Fruit fly (Drosophila melanogaster) whole organism, prepupa: ENCODE data around the gene Gpdh1.

Experiments
- Blimp-1 ChIP-seq: fragments of 200-800 bp; sonication (Bioruptor generic); optimal IDR thresholded peaks from 3 replicates; lab custom pipeline; 2017; ENCODE audit warnings: missing biosample characterization, missing genetic modification characterization, mild to moderate bottlenecking, moderate library complexity, missing genetic modification reagents
- CG10631 ChIP-seq: fragments of 200-800 bp; sonication (Bioruptor generic); optimal IDR thresholded peaks from 2 replicates; lab custom pipeline; 2016; ENCODE audit warnings: missing biosample characterization, missing genetic modification characterization
- CG10669 ChIP-seq: fragments of 200-800 bp; sonication (Bioruptor generic); optimal IDR thresholded peaks from 3 replicates; lab custom pipeline; 2018; ENCODE audit warnings: missing biosample characterization, mild to moderate bottlenecking, missing genetic modification characterization, moderate library complexity
- CG11762 ChIP-seq: fragments of 200-800 bp; sonication (Bioruptor generic); optimal IDR thresholded peaks from 3 replicates; lab custom pipeline; 2016; ENCODE audit warnings: missing biosample characterization, missing genetic modification characterization; ENCODE audit not compliant: insufficient read depth
- CG11902 ChIP-seq: fragments of 200-800 bp; sonication (Bioruptor generic); optimal IDR thresholded peaks from 3 replicates; lab custom pipeline; 2016; ENCODE audit warnings: missing biosample characterization, missing genetic modification characterization
- CG15336 ChIP-seq: fragments of 200-800 bp; sonication (Bioruptor generic); IDR thresholded peaks from 2 replicates; pipeline ENCODE4 v1.3.6; 2022; ENCODE audit warnings: missing biosample characterization, missing genetic modification characterization
- CG16779 ChIP-seq: fragments of 200-800 bp; sonication (Bioruptor generic); optimal IDR thresholded peaks from 3 replicates; lab custom pipeline; 2017; ENCODE audit warnings: missing biosample characterization, mild to moderate bottlenecking, missing genetic modification characterization
- CG3032 ChIP-seq: fragments of 200-800 bp; optimal IDR thresholded peaks from 2 replicates; lab custom pipeline; 2019; ENCODE audit warnings: missing biosample characterization, mild to moderate bottlenecking, missing genetic modification characterization, moderate library complexity
- CG31627 ChIP-seq: fragments of 200-800 bp; sonication (Bioruptor generic); optimal IDR thresholded peaks from 3 replicates; lab custom pipeline; 2016; ENCODE audit warnings: missing biosample characterization, missing genetic modification characterization
- CG34406 ChIP-seq: fragments of 200-800 bp; sonication (Bioruptor generic); optimal IDR thresholded peaks from 3 replicates; lab custom pipeline; 2016; ENCODE audit warnings: missing biosample characterization, missing genetic modification characterization
- CG6163 ChIP-seq: fragments of 200-800 bp; sonication (Bioruptor generic); IDR thresholded peaks from 3 replicates; pipeline ENCODE4 v1.3.6; 2022; ENCODE audit warnings: missing biosample characterization, missing genetic modification characterization
- CG6276 ChIP-seq: fragments of 200-800 bp; sonication (Bioruptor generic); optimal IDR thresholded peaks from 2 replicates; lab custom pipeline; 2017; ENCODE audit warnings: missing biosample characterization, mild to moderate bottlenecking, missing genetic modification characterization
- CG6792 ChIP-seq: fragments of 200-800 bp; sonication (Bioruptor generic); optimal IDR thresholded peaks from 3 replicates; lab custom pipeline; 2016; ENCODE audit warnings: missing biosample characterization, missing genetic modification characterization
- CG6854 ChIP-seq: fragments of 200-800 bp; sonication (Bioruptor generic); optimal IDR thresholded peaks from 2 replicates; lab custom pipeline; 2017; ENCODE audit warnings: missing biosample characterization, mild to moderate bottlenecking, missing genetic modification characterization
- CG7368 ChIP-seq: fragments of 200-800 bp; sonication (Bioruptor generic); optimal IDR thresholded peaks from 3 replicates; lab custom pipeline; 2016; ENCODE audit warnings: missing biosample characterization, missing genetic modification characterization
- CG8119 ChIP-seq: fragments of 200-800 bp; sonication (Bioruptor generic); IDR thresholded peaks from 3 replicates; pipeline ENCODE4 v1.3.6; 2022; ENCODE audit warnings: missing biosample characterization, missing genetic modification characterization
- CG8632 ChIP-seq: fragments of 200-800 bp; sonication (Bioruptor generic); optimal IDR thresholded peaks from 3 replicates; lab custom pipeline; 2016; ENCODE audit warnings: missing biosample characterization, missing genetic modification characterization
- CG9139 ChIP-seq: fragments of 200-800 bp; sonication (Bioruptor generic); optimal IDR thresholded peaks from 3 replicates; lab custom pipeline; 2017; ENCODE audit warnings: missing biosample characterization, mild to moderate bottlenecking, missing genetic modification characterization
- Eip75B ChIP-seq: fragments of 200-800 bp; sonication (Bioruptor generic); optimal IDR thresholded peaks from 3 replicates; lab custom pipeline; 2016; ENCODE audit warnings: missing biosample characterization, missing genetic modification characterization
- Eip78C ChIP-seq: fragments of 200-800 bp; sonication (Bioruptor generic); peaks from one replicate; lab custom pipeline; 2016; ENCODE audit warnings: missing biosample characterization, missing genetic modification characterization
- Eip93F ChIP-seq: fragments of 200-800 bp; sonication (Bioruptor generic); optimal IDR thresholded peaks from 2 replicates; lab custom pipeline; 2016; ENCODE audit warnings: missing biosample characterization, mild to moderate bottlenecking, missing genetic modification characterization
- Ets21C ChIP-seq: fragments of 200-800 bp; sonication (Bioruptor generic); optimal IDR thresholded peaks from 3 replicates; lab custom pipeline; 2016; ENCODE audit warnings: missing biosample characterization, missing genetic modification characterization
- Ets96B ChIP-seq: fragments of 200-800 bp; optimal IDR thresholded peaks from 2 replicates; lab custom pipeline; 2019; ENCODE audit warnings: missing biosample characterization, mild to moderate bottlenecking, missing genetic modification characterization, moderate library complexity
- Gug ChIP-seq: fragments of 200-800 bp; sonication (Bioruptor generic); IDR thresholded peaks from 2 replicates; pipeline ENCODE4 v1.3.6; 2022; ENCODE audit warnings: missing biosample characterization, missing genetic modification characterization
- Hr38 ChIP-seq: sonication (Bioruptor generic); optimal IDR thresholded peaks from 2 replicates; lab custom pipeline; 2016; ENCODE audit warnings: missing biosample characterization, missing genetic modification characterization
- Hr4 ChIP-seq: fragments of 200-800 bp; sonication (Bioruptor generic); optimal IDR thresholded peaks from 3 replicates; lab custom pipeline; 2016; ENCODE audit warnings: missing biosample characterization, missing genetic modification characterization
- Lpt ChIP-seq: fragments of 200-800 bp; sonication (Bioruptor generic); optimal IDR thresholded peaks from 3 replicates; lab custom pipeline; 2016; ENCODE audit warnings: missing biosample characterization, missing genetic modification characterization
- Met ChIP-seq: fragments of 200-800 bp; sonication (Bioruptor generic); optimal IDR thresholded peaks from 3 replicates; lab custom pipeline; 2016; ENCODE audit warnings: missing biosample characterization, missing genetic modification characterization
- Smox ChIP-seq: fragments of 200-800 bp; sonication (Bioruptor generic); optimal IDR thresholded peaks from 3 replicates; lab custom pipeline; 2016; ENCODE audit warnings: missing biosample characterization, missing genetic modification characterization
- Sox102F ChIP-seq: fragments of 200-800 bp; sonication (Bioruptor generic); optimal IDR thresholded peaks from 2 replicates; lab custom pipeline; 2016; ENCODE audit warnings: missing biosample characterization, mild to moderate bottlenecking, missing genetic modification characterization
- Sox14 ChIP-seq: fragments of 200-800 bp; sonication (Bioruptor generic); optimal IDR thresholded peaks from 3 replicates; lab custom pipeline; 2016; ENCODE audit warnings: missing biosample characterization, missing genetic modification characterization
- Sox15 ChIP-seq: fragments of 200-800 bp; sonication (Bioruptor generic); optimal IDR thresholded peaks from 3 replicates; lab custom pipeline; 2016; ENCODE audit warnings: missing biosample characterization, missing genetic modification characterization
- achi ChIP-seq: fragments of 200-800 bp; sonication (Bioruptor generic); optimal IDR thresholded peaks from 3 replicates; lab custom pipeline; 2016; ENCODE audit warnings: missing biosample characterization, missing genetic modification characterization
- acj6 ChIP-seq: fragments of 200-800 bp; sonication (Bioruptor generic); optimal IDR thresholded peaks from 3 replicates; lab custom pipeline; 2016; ENCODE audit warnings: missing biosample characterization, missing genetic modification characterization
- cyc ChIP-seq: fragments of 200-800 bp; sonication (Bioruptor generic); optimal IDR thresholded peaks from 3 replicates; lab custom pipeline; 2016; ENCODE audit warnings: missing biosample characterization, missing genetic modification characterization
- dac ChIP-seq: fragments of 200-800 bp; sonication (Bioruptor generic); optimal IDR thresholded peaks from 2 replicates; lab custom pipeline; 2017; ENCODE audit warnings: missing biosample characterization, mild to moderate bottlenecking, missing genetic modification characterization
- dsx ChIP-seq: fragments of 200-800 bp; optimal IDR thresholded peaks from 3 replicates; lab custom pipeline; 2019; ENCODE audit warnings: missing biosample characterization, mild to moderate bottlenecking, missing genetic modification characterization, moderate library complexity; ENCODE audit not compliant: poor library complexity, severe bottlenecking
- fd59A ChIP-seq: fragments of 200-800 bp; sonication (Bioruptor generic); optimal IDR thresholded peaks from 2 replicates; lab custom pipeline; 2017; ENCODE audit warnings: missing biosample characterization, mild to moderate bottlenecking, missing genetic modification characterization, missing genetic modification reagents
- fd85E ChIP-seq: fragments of 200-800 bp; sonication (Bioruptor generic); optimal IDR thresholded peaks from 3 replicates; lab custom pipeline; 2016; ENCODE audit warnings: missing biosample characterization, missing genetic modification characterization
- lz ChIP-seq: fragments of 200-800 bp; sonication (Bioruptor generic); optimal IDR thresholded peaks from 3 replicates; lab custom pipeline; 2016; ENCODE audit warnings: missing biosample characterization, missing genetic modification characterization
- net ChIP-seq: fragments of 200-800 bp; sonication (Bioruptor generic); optimal IDR thresholded peaks from 3 replicates; lab custom pipeline; 2016; ENCODE audit warnings: missing biosample characterization, missing genetic modification characterization
- pdm3 ChIP-seq: fragments of 200-800 bp; sonication (Bioruptor generic); optimal IDR thresholded peaks from 3 replicates; lab custom pipeline; 2016; ENCODE audit warnings: missing biosample characterization, missing genetic modification characterization
- salr ChIP-seq, 2 experiments: fragments of 200-800 bp; sonication (Bioruptor generic); optimal IDR thresholded peaks; 3 replicates each; lab custom pipeline; 2016 to 2018; ENCODE audit warnings: missing biosample characterization in 2 of 2, missing genetic modification characterization in 2 of 2, mild to moderate bottlenecking in 1 of 2
- ss ChIP-seq, 2 experiments: fragments of 200-800 bp; sonication (Bioruptor generic); optimal IDR thresholded peaks; 2 replicates in 1 of 2; 3 replicates in 1 of 2; lab custom pipeline; 2017 to 2018; ENCODE audit warnings: mild to moderate bottlenecking in 2 of 2, missing biosample characterization in 2 of 2, missing genetic modification characterization in 2 of 2, moderate library complexity in 1 of 2
- svp ChIP-seq: fragments of 200-800 bp; sonication (Bioruptor generic); peaks from one replicate; lab custom pipeline; 2016; ENCODE audit warnings: missing biosample characterization, missing genetic modification characterization
- vri ChIP-seq: fragments of 200-800 bp; sonication (Bioruptor generic); optimal IDR thresholded peaks from 3 replicates; lab custom pipeline; 2016; ENCODE audit warnings: missing biosample characterization, mild to moderate bottlenecking, missing genetic modification characterization

The Gpdh1 gene

dm6 chr2L:5975025-5975539 lies 31.6 kb downstream of the Gpdh1 start (continued):
- TF ChIP-seq CG11762 (GFP tag; lab: Kevin White, UChicago), result no peak

- TF ChIP-seq Hr38 (GFP tag; lab: Kevin White, UChicago), result no peak
- TF ChIP-seq dac (GFP tag; lab: Kevin White, UChicago), result no peak
- no peak for TF ChIP-seq achi (GFP tag; lab: Kevin White, UChicago)
- TF ChIP-seq Gug, result no peak
- TF ChIP-seq CG6792 (GFP tag; lab: Kevin White, UChicago), result no peak
- TF ChIP-seq Eip93F (GFP tag; lab: Kevin White, UChicago), result no peak
- TF ChIP-seq CG11902 (GFP tag; lab: Kevin White, UChicago), result no peak
- TF ChIP-seq, all 60 proteins: peak for 0
These were observed 32.2 kb downstream of the Gpdh1 start for dm6 chr2L:5975601-5976000.

- no peak for TF ChIP-seq Sox15 (GFP tag; lab: Kevin White, UChicago)
- TF ChIP-seq CG7368 (GFP tag; lab: Kevin White, UChicago), result peak; percentile 17
- TF ChIP-seq fd59A (GFP tag; lab: Kevin White, UChicago), result no peak
- TF ChIP-seq CG16779, result no peak
- TF ChIP-seq Eip93F (GFP tag; lab: Kevin White, UChicago), result no peak
- no peak for TF ChIP-seq lz (GFP tag; lab: Kevin White, UChicago)
- TF ChIP-seq Sox14 (GFP tag; lab: Kevin White, UChicago), result peak; percentile 66
- no peak for TF ChIP-seq Ets21C (GFP tag; lab: Kevin White, UChicago)
- no peak for TF ChIP-seq salr (GFP tag; optimal IDR thresholded peaks at IDR 0.05; lab: Kevin White, UChicago)
- TF ChIP-seq CG11902 (GFP tag; lab: Kevin White, UChicago), result no peak
- no peak for TF ChIP-seq CG6163 (GFP tag; lab: Robert Waterston, UW)
- TF ChIP-seq Sox102F, result peak; percentile 0
- TF ChIP-seq CG8119 (GFP tag; lab: Robert Waterston, UW), result no peak
- TF ChIP-seq Ets96B (tag; lab: Kevin White, UChicago), result no peak
- no peak for TF ChIP-seq achi (GFP tag; lab: Kevin White, UChicago)
- TF ChIP-seq dsx (GFP tag; lab: Kevin White, UChicago), result peak; percentile 11
- TF ChIP-seq fd85E, result no peak
- TF ChIP-seq vri (GFP tag; lab: Kevin White, UChicago), result peak; percentile 52
- TF ChIP-seq Hr38 (GFP tag; lab: Kevin White, UChicago), result no peak
- peak; percentile 62 for TF ChIP-seq svp
- TF ChIP-seq CG3032 (tag; lab: Kevin White, UChicago), result no peak
- TF ChIP-seq CG10669 (GFP tag; lab: Kevin White, UChicago), result no peak
- no peak for TF ChIP-seq CG6276
- TF ChIP-seq pdm3 (GFP tag; lab: Kevin White, UChicago), result no peak
- no peak for TF ChIP-seq Smox (GFP tag; lab: Kevin White, UChicago)
- TF ChIP-seq Eip75B (GFP tag; lab: Kevin White, UChicago), result no peak
- no peak for TF ChIP-seq CG15336 (GFP tag; lab: Robert Waterston, UW)
- TF ChIP-seq CG11762 (GFP tag; lab: Kevin White, UChicago), result no peak
- TF ChIP-seq Gug, result no peak
- TF ChIP-seq CG6792 (GFP tag; lab: Kevin White, UChicago), result no peak
- peak; percentile 14 for TF ChIP-seq Met (GFP tag; lab: Kevin White, UChicago)
- TF ChIP-seq CG9139 (GFP tag; lab: Kevin White, UChicago), result no peak
- TF ChIP-seq CG31627 (GFP tag; lab: Kevin White, UChicago), result no peak
- TF ChIP-seq acj6 (GFP tag; lab: Kevin White, UChicago), result no peak
- no peak for TF ChIP-seq Hr4 (GFP tag; lab: Kevin White, UChicago)
- no peak for TF ChIP-seq CG8632
- peak; percentile 41 for TF ChIP-seq CG6854 (GFP tag; lab: Kevin White, UChicago)
- no peak for TF ChIP-seq CG34406
- no peak for TF ChIP-seq net (GFP tag; lab: Kevin White, UChicago)
- TF ChIP-seq Blimp-1, result no peak
- TF ChIP-seq Eip78C (GFP tag; lab: Kevin White, UChicago), result peak; percentile 63
- TF ChIP-seq Lpt (GFP tag; lab: Kevin White, UChicago), result no peak
- TF ChIP-seq cyc (GFP tag; lab: Kevin White, UChicago), result no peak
- peak; percentile 9 to 77 for TF ChIP-seq ss (GFP tag; optimal IDR thresholded peaks at IDR 0.05; lab: Kevin White, UChicago)
- TF ChIP-seq CG10631 (GFP tag; lab: Kevin White, UChicago), result no peak
These were observed 33.8 kb downstream of the Gpdh1 start for dm6 chr2L:5977070-5977728.
